Fruit fly (Drosophila melanogaster) whole organism, embryonic: Measurements from ENCODE around the gene Taf6.

Experiments
- Aef1 ChIP-seq: fragments of 200-800 bp; sonication (Bioruptor generic); IDR thresholded peaks from 3 replicates; pipeline ENCODE4 v1.3.6; 2022; ENCODE audit warnings: missing biosample characterization, missing genetic modification characterization
- Atf3 ChIP-seq: fragments of 200-800 bp; sonication (Bioruptor generic); optimal IDR thresholded peaks from 3 replicates; lab custom pipeline; 2016; ENCODE audit warnings: missing biosample characterization, missing genetic modification characterization
- Awh ChIP-seq: fragments of 200-800 bp; sonication (Bioruptor generic); IDR thresholded peaks from 2 replicates; pipeline ENCODE4, ENCODE4 v1.3.6; 2022; ENCODE audit warnings: missing biosample characterization, missing genetic modification characterization
- CG10321 ChIP-seq: fragments of 200-800 bp; sonication (Bioruptor generic); IDR thresholded peaks from 2 replicates; pipeline ENCODE4 v1.3.6; 2022; ENCODE audit warnings: missing biosample characterization, missing genetic modification characterization
- CG11093 ChIP-seq: fragments of 200-800 bp; sonication (Bioruptor generic); IDR thresholded peaks from 3 replicates; pipeline ENCODE4 v1.3.6; 2022; ENCODE audit warnings: missing biosample characterization, missing genetic modification characterization
- CG11456 ChIP-seq: fragments of 200-800 bp; sonication (Bioruptor generic); IDR thresholded peaks from 3 replicates; pipeline ENCODE4 v1.3.6; 2022; ENCODE audit warnings: missing biosample characterization, missing genetic modification characterization
- CG12769 ChIP-seq: fragments of 200-800 bp; sonication (Bioruptor generic); optimal IDR thresholded peaks from 2 replicates; lab custom pipeline; 2019; ENCODE audit warnings: missing biosample characterization, mild to moderate bottlenecking, missing genetic modification characterization, moderate library complexity
- CG14965 ChIP-seq: fragments of 200-800 bp; sonication (Bioruptor generic); optimal IDR thresholded peaks from 2 replicates; lab custom pipeline; 2016; ENCODE audit warnings: missing biosample characterization, missing genetic modification characterization, borderline replicate concordance
- CG15479 ChIP-seq: fragments of 200-800 bp; sonication (Bioruptor generic); optimal IDR thresholded peaks from 3 replicates; lab custom pipeline; 2019; ENCODE audit warnings: missing biosample characterization, mild to moderate bottlenecking, missing genetic modification characterization, moderate library complexity
- CG15514 ChIP-seq: fragments of 200-800 bp; sonication (Bioruptor generic); optimal IDR thresholded peaks from 3 replicates; lab custom pipeline; 2017; ENCODE audit warnings: missing biosample characterization, missing genetic modification characterization, mild to moderate bottlenecking, moderate library complexity, missing genetic modification reagents
- CG16813 ChIP-seq: fragments of 200-800 bp; sonication (Bioruptor generic); IDR thresholded peaks from 3 replicates; pipeline ENCODE4 v1.3.6; 2022; ENCODE audit warnings: missing biosample characterization, missing genetic modification characterization; ENCODE audit not compliant: partially characterized antibody
- CG18262 ChIP-seq: fragments of 200-800 bp; optimal IDR thresholded peaks from 3 replicates; lab custom pipeline; 2019; ENCODE audit warnings: missing biosample characterization, mild to moderate bottlenecking, missing genetic modification characterization, moderate library complexity
- CG2678 ChIP-seq: fragments of 200-800 bp; sonication (Bioruptor generic); optimal IDR thresholded peaks from 3 replicates; lab custom pipeline; 2019; ENCODE audit warnings: missing biosample characterization, mild to moderate bottlenecking, missing genetic modification characterization, moderate library complexity
- CG2889 ChIP-seq: fragments of 200-800 bp; sonication (Bioruptor generic); IDR thresholded peaks from 3 replicates; pipeline ENCODE4 v1.3.6; 2022; ENCODE audit warnings: missing biosample characterization, missing genetic modification characterization
- CG31441 ChIP-seq: fragments of 200-800 bp; sonication (Bioruptor generic); IDR thresholded peaks from 2 replicates; pipeline ENCODE4 v1.3.6; 2022; ENCODE audit warnings: missing biosample characterization, missing genetic modification characterization
- CG32772 ChIP-seq: fragments of 200-800 bp; sonication (Bioruptor generic); IDR thresholded peaks from 2 replicates; pipeline ENCODE4 v1.3.6; 2022; ENCODE audit warnings: missing biosample characterization, missing genetic modification characterization
- CG3407 ChIP-seq: fragments of 200-800 bp; sonication (Bioruptor generic); optimal IDR thresholded peaks from 2 replicates; lab custom pipeline; 2018; ENCODE audit warnings: missing biosample characterization, mild to moderate bottlenecking, missing genetic modification characterization
- CG4730 ChIP-seq: fragments of 200-800 bp; sonication (Bioruptor generic); IDR thresholded peaks from 2 replicates; pipeline ENCODE4 v1.3.6; 2022; ENCODE audit warnings: missing biosample characterization, missing genetic modification characterization
- CG4820 ChIP-seq: fragments of 200-800 bp; sonication (Bioruptor generic); optimal IDR thresholded peaks from 3 replicates; lab custom pipeline; 2016; ENCODE audit warnings: missing biosample characterization, missing genetic modification characterization
- CG6765 ChIP-seq: fragments of 200-800 bp; sonication (Bioruptor generic); optimal IDR thresholded peaks from 3 replicates; lab custom pipeline; 2017; ENCODE audit warnings: missing biosample characterization, mild to moderate bottlenecking, missing genetic modification characterization
- CG7928 ChIP-seq: fragments of 200-800 bp; sonication (Bioruptor generic); optimal IDR thresholded peaks from 2 replicates; lab custom pipeline; 2017; ENCODE audit warnings: missing biosample characterization, mild to moderate bottlenecking, missing genetic modification characterization
- CG7963 ChIP-seq: fragments of 200-800 bp; sonication (Bioruptor generic); IDR thresholded peaks from 3 replicates; pipeline ENCODE4 v1.3.6; 2022; ENCODE audit warnings: missing biosample characterization, missing genetic modification characterization; ENCODE audit not compliant: partially characterized antibody
- CG8089 ChIP-seq: fragments of 200-800 bp; sonication (Bioruptor generic); optimal IDR thresholded peaks from 3 replicates; lab custom pipeline; 2016; ENCODE audit warnings: missing biosample characterization, missing genetic modification characterization
- CG8944 ChIP-seq: fragments of 200-800 bp; sonication (Bioruptor generic); optimal IDR thresholded peaks from 3 replicates; lab custom pipeline; 2016; ENCODE audit warnings: missing biosample characterization, missing genetic modification characterization
- Chrac-16 ChIP-seq: fragments of 200-800 bp; sonication (Bioruptor generic); optimal IDR thresholded peaks from 3 replicates; lab custom pipeline; 2016; ENCODE audit warnings: missing biosample characterization, missing genetic modification characterization
- Dbx ChIP-seq: fragments of 200-800 bp; sonication (Bioruptor generic); IDR thresholded peaks from 3 replicates; pipeline ENCODE4 v1.3.6; 2022; ENCODE audit warnings: missing biosample characterization, missing genetic modification characterization
- H15 ChIP-seq: fragments of 200-800 bp; sonication (Bioruptor generic); IDR thresholded peaks from 3 replicates; pipeline ENCODE4 v1.3.6; 2022; ENCODE audit warnings: missing biosample characterization, missing genetic modification characterization
- Hr78 ChIP-seq, 2 experiments: fragments of 200-800 bp in 1 of 2; fragments of >200 bp in 1 of 2; sonication (Bioruptor generic) in 1 of 2; optimal IDR thresholded peaks; 2 replicates each; lab custom pipeline; 2017 to 2019; ENCODE audit warnings: missing biosample characterization in 2 of 2, missing genetic modification characterization in 2 of 2, mild to moderate bottlenecking in 1 of 2, moderate library complexity in 1 of 2
- Max ChIP-seq: fragments of 200-800 bp; sonication (Bioruptor generic); optimal IDR thresholded peaks from 2 replicates; lab custom pipeline; 2016; ENCODE audit warnings: missing biosample characterization, mild to moderate bottlenecking, missing genetic modification characterization
- Med ChIP-seq: fragments of 200-800 bp; sonication (Bioruptor generic); peaks from one replicate; lab custom pipeline; 2016; ENCODE audit warnings: missing biosample characterization, missing genetic modification characterization, mild to moderate bottlenecking, inconsistent platforms, moderate library complexity
- Mes4 ChIP-seq: fragments of 200-800 bp; sonication (Bioruptor generic); optimal IDR thresholded peaks from 2 replicates; lab custom pipeline; 2016; ENCODE audit warnings: missing biosample characterization, missing genetic modification characterization
- Nf-YB ChIP-seq: fragments of 200-800 bp; sonication (Bioruptor generic); optimal IDR thresholded peaks from 3 replicates; lab custom pipeline; 2019; ENCODE audit warnings: missing biosample characterization, mild to moderate bottlenecking, missing genetic modification characterization, moderate library complexity
- Oli ChIP-seq: fragments of 200-800 bp; sonication (Bioruptor generic); optimal IDR thresholded peaks from 2 replicates; lab custom pipeline; 2018; ENCODE audit warnings: missing biosample characterization, mild to moderate bottlenecking, missing genetic modification characterization, moderate library complexity
- Optix ChIP-seq: fragments of 200-800 bp; sonication (Bioruptor generic); IDR thresholded peaks from 3 replicates; pipeline ENCODE4 v1.3.6; 2022; ENCODE audit warnings: missing biosample characterization, missing genetic modification characterization
- Scr ChIP-seq: fragments of 200-800 bp; sonication (Bioruptor generic); IDR thresholded peaks from 2 replicates; pipeline ENCODE4 v1.3.6; 2022; ENCODE audit warnings: missing biosample characterization, missing genetic modification characterization; ENCODE audit not compliant: partially characterized antibody
- Six4 ChIP-seq: fragments of 200-800 bp; sonication (Bioruptor generic); optimal IDR thresholded peaks from 2 replicates; lab custom pipeline; 2016; ENCODE audit warnings: missing biosample characterization, missing genetic modification characterization
- aop ChIP-seq: fragments of 200-800 bp; sonication (Bioruptor generic); IDR thresholded peaks from 2 replicates; pipeline ENCODE4 v1.3.6; 2022; ENCODE audit warnings: missing biosample characterization, missing genetic modification characterization
- ara ChIP-seq: fragments of 200-800 bp; sonication (Bioruptor generic); IDR thresholded peaks from 2 replicates; pipeline ENCODE4 v1.3.6; 2022; ENCODE audit warnings: missing biosample characterization, missing genetic modification characterization
- ash1 ChIP-seq: fragments of 200-800 bp; sonication (Bioruptor generic); optimal IDR thresholded peaks from 2 replicates; lab custom pipeline; 2018; ENCODE audit warnings: missing biosample characterization, mild to moderate bottlenecking, missing genetic modification characterization
- dati ChIP-seq: fragments of 200-800 bp; sonication (Bioruptor generic); IDR thresholded peaks from 2 replicates; pipeline ENCODE4 v1.3.6; 2022; ENCODE audit warnings: missing biosample characterization, missing genetic modification characterization
- dysf ChIP-seq: fragments of 200-800 bp; sonication (Bioruptor generic); IDR thresholded peaks from 3 replicates; pipeline ENCODE4 v1.3.6; 2022; ENCODE audit warnings: missing biosample characterization, missing genetic modification characterization
- gcm ChIP-seq: fragments of 200-800 bp; sonication (Bioruptor generic); optimal IDR thresholded peaks from 2 replicates; lab custom pipeline; 2019; ENCODE audit warnings: missing biosample characterization, mild to moderate bottlenecking, missing genetic modification characterization, moderate library complexity
- gt ChIP-seq: fragments of 200-800 bp; sonication (Bioruptor generic); IDR thresholded peaks from 2 replicates; pipeline ENCODE4 v1.3.6; 2022; ENCODE audit warnings: missing biosample characterization, missing genetic modification characterization
- jing ChIP-seq: fragments of 200-800 bp; sonication (Bioruptor generic); optimal IDR thresholded peaks from 2 replicates; lab custom pipeline; 2018; ENCODE audit warnings: missing biosample characterization, mild to moderate bottlenecking, missing genetic modification characterization
- mam ChIP-seq: fragments of 200-800 bp; sonication (Bioruptor generic); optimal IDR thresholded peaks from 3 replicates; lab custom pipeline; 2016; ENCODE audit warnings: missing biosample characterization, missing genetic modification characterization
- org-1 ChIP-seq: fragments of 200-800 bp; sonication (Bioruptor generic); optimal IDR thresholded peaks from 2 replicates; lab custom pipeline; 2017; ENCODE audit warnings: missing biosample characterization, missing genetic modification characterization
- pan ChIP-seq, 4 experiments: fragments of >200 bp in 3 of 4; fragments of 200-800 bp in 1 of 4; sonication (Bioruptor generic) in 1 of 4; optimal IDR thresholded peaks in 3 of 4; IDR thresholded peaks in 1 of 4; 2 replicates each; pipeline versions ENCODE4 v1.3.6 to Lab custom; 2017 to 2022; ENCODE audit warnings: missing biosample characterization in 2 of 4, missing genetic modification characterization in 2 of 4, mixed read lengths in 1 of 4
- ranshi ChIP-seq: fragments of 200-800 bp; sonication (Bioruptor generic); IDR thresholded peaks from 2 replicates; pipeline ENCODE4 v1.3.6; 2022; ENCODE audit warnings: missing biosample characterization, missing genetic modification characterization
- slp2 ChIP-seq: fragments of 200-800 bp; sonication (Bioruptor generic); optimal IDR thresholded peaks from 2 replicates; lab custom pipeline; 2016; ENCODE audit warnings: missing biosample characterization, missing genetic modification characterization
- tap ChIP-seq: fragments of 200-800 bp; optimal IDR thresholded peaks from 3 replicates; lab custom pipeline; 2019; ENCODE audit warnings: missing biosample characterization, mild to moderate bottlenecking, missing genetic modification characterization, moderate library complexity
- yki ChIP-seq: fragments of >200 bp; optimal IDR thresholded peaks from 3 replicates; lab custom pipeline; 2018
- z ChIP-seq: fragments of 200-800 bp; sonication (Bioruptor generic); IDR thresholded peaks from 3 replicates; pipeline ENCODE4 v1.3.6; 2022; ENCODE audit warnings: missing biosample characterization, missing genetic modification characterization

Gene Taf6

dm6 chr3L:19585979-19586378 is 12.9 kb upstream of the Taf6 start, which contains the start of the genes CG9231 and CG9330 (continued):
- peak; percentile 32 for TF ChIP-seq gcm (GFP tag; lab: Kevin White, UChicago)
- peak; percentile 38 for TF ChIP-seq CG15479
- peak; percentile 50 for TF ChIP-seq CG18262
- TF ChIP-seq Six4: no peak
- no peak for TF ChIP-seq CG7963 (GFP tag; lab: Robert Waterston, UW)
- TF ChIP-seq slp2 (GFP tag; lab: Kevin White, UChicago): no peak
- no peak for TF ChIP-seq pan (optimal IDR thresholded peaks at IDR 0.05; lab: Kevin White, UChicago)
- TF ChIP-seq pan (GFP tag; optimal IDR thresholded peaks at IDR 0.05 in 1 of 2, IDR thresholded peaks at IDR 0.05 in 1 of 2): peak in 1 of 2 experiments; percentile 60
- no peak for TF ChIP-seq aop
- no peak for TF ChIP-seq CG14965 (GFP tag; lab: Kevin White, UChicago)
- peak; percentile 51 for TF ChIP-seq CG12769 (tag; lab: Kevin White, UChicago)
- TF ChIP-seq CG32772: no peak
- TF ChIP-seq CG8089 (GFP tag; lab: Kevin White, UChicago): no peak
- TF ChIP-seq CG8944 (GFP tag; lab: Kevin White, UChicago): no peak
- TF ChIP-seq CG11093 (GFP tag; lab: Robert Waterston, UW): no peak
- TF ChIP-seq CG7928 (GFP tag; lab: Kevin White, UChicago): no peak
- peak; percentile 25 for TF ChIP-seq Max (GFP tag; lab: Kevin White, UChicago)
- no peak for TF ChIP-seq Optix (GFP tag; lab: Robert Waterston, UW)
- no peak for TF ChIP-seq gt (GFP tag; lab: Robert Waterston, UW)
- TF ChIP-seq z (GFP tag; lab: Robert Waterston, UW): no peak
- no peak for TF ChIP-seq dysf (GFP tag; lab: Robert Waterston, UW)
- TF ChIP-seq org-1: no peak
- TF ChIP-seq Awh (GFP tag; lab: Robert Waterston, UW): no peak
- TF ChIP-seq CG11456 (GFP tag; lab: Robert Waterston, UW): no peak
- TF ChIP-seq CG15514 (GFP tag; lab: Kevin White, UChicago): peak; percentile 50
- TF ChIP-seq Dbx (GFP tag; lab: Robert Waterston, UW): no peak
- TF ChIP-seq CG6765 (GFP tag; lab: Kevin White, UChicago): no peak
- peak; percentile 2 for TF ChIP-seq mam (GFP tag; lab: Kevin White, UChicago)
- no peak for TF ChIP-seq H15 (GFP tag; lab: Robert Waterston, UW)
- TF ChIP-seq yki (lab: Kevin White, UChicago): no peak
- TF ChIP-seq CG10321 (GFP tag; lab: Robert Waterston, UW): no peak
- peak; percentile 28 for TF ChIP-seq CG2678 (tag; lab: Kevin White, UChicago)
- no peak for TF ChIP-seq Mes4 (GFP tag; lab: Kevin White, UChicago)
- no peak for TF ChIP-seq Oli (tag; lab: Kevin White, UChicago)
- TF ChIP-seq CG16813 (GFP tag; lab: Robert Waterston, UW): no peak
- no peak for TF ChIP-seq dati
- no peak for TF ChIP-seq ranshi (GFP tag; lab: Robert Waterston, UW)
- TF ChIP-seq Med: peak; percentile 83
- TF ChIP-seq ara (GFP tag; lab: Robert Waterston, UW): no peak
- no peak for TF ChIP-seq Aef1 (GFP tag; lab: Robert Waterston, UW)
- TF ChIP-seq CG4820 (GFP tag; lab: Kevin White, UChicago): no peak
- no peak for TF ChIP-seq Nf-YB (GFP tag; lab: Kevin White, UChicago)
- TF ChIP-seq CG3407 (GFP tag; lab: Kevin White, UChicago): no peak
- no peak for TF ChIP-seq jing (GFP tag; lab: Kevin White, UChicago)
- no peak for TF ChIP-seq CG2889
- TF ChIP-seq tap: no peak
- no peak for TF ChIP-seq ash1 (GFP tag; lab: Kevin White, UChicago)
- TF ChIP-seq Atf3 (GFP tag; lab: Kevin White, UChicago): no peak
- TF ChIP-seq Hr78 (GFP tag; optimal IDR thresholded peaks at IDR 0.05; lab: Kevin White, UChicago): no peak
- TF ChIP-seq Chrac-16: no peak
- TF ChIP-seq Scr: peak; percentile 29; the same call in 1 of the 2 replicates
- no peak for TF ChIP-seq CG4730
- TF ChIP-seq CG31441 (GFP tag; lab: Robert Waterston, UW): peak; percentile 24; the same call in 1 of the 2 replicates
